Worm (Caenorhabditis elegans) whole organism, L4/young adult: ENCODE measurements around the gene tba-7.

Experiments
- W03F9.2 ChIP-seq: fragments of 150-350 bp; optimal IDR thresholded peaks from 2 replicates; lab custom pipeline; 2014; ENCODE audit warnings: missing biosample characterization, missing genetic modification characterization
- dao-5 ChIP-seq: sonication (generic microtip); optimal IDR thresholded peaks from 2 replicates; lab custom pipeline; 2016; ENCODE audit warnings: missing genotype, missing genetic modification characterization, moderate library complexity, missing compliant biosample characterization
- him-1 ChIP-seq: sonication (generic microtip); optimal IDR thresholded peaks from 2 replicates; lab custom pipeline; 2016; ENCODE audit warnings: missing genotype, missing genetic modification reagents, missing genetic modification characterization, missing compliant biosample characterization

ce11 chrIII:11333032-11333732 lies 38.4 kb downstream of the tba-7 start, which contains the start of gene T28D6.5:
- TF ChIP-seq him-1 (tag; lab: Kevin White, UChicago) (no peak), W03F9.2 (tag; lab: Kevin White, UChicago) (no peak), dao-5 (tag; lab: Kevin White, UChicago) (no peak)
